Worm (Caenorhabditis elegans) whole organism, L1 larva: ENCODE results near the gene K11H12.9.

Experiments used
- C16A3.4 ChIP-seq: fragments of 150-350 bp; optimal IDR thresholded peaks from 2 replicates; lab custom pipeline; 2014; ENCODE audit warnings: missing biosample characterization, missing genetic modification characterization
- C34B4.2 ChIP-seq: sonication (generic microtip); optimal IDR thresholded peaks from 2 replicates; lab custom pipeline; 2017; ENCODE audit warnings: mild to moderate bottlenecking, missing genetic modification characterization, missing compliant biosample characterization
- F16B12.6 ChIP-seq: fragments of 150-350 bp; optimal IDR thresholded peaks from 2 replicates; lab custom pipeline; 2014; ENCODE audit warnings: missing biosample characterization, missing genetic modification characterization
- Y116A8C.19 ChIP-seq: sonication (generic microtip); optimal IDR thresholded peaks from 2 replicates; lab custom pipeline; 2016; ENCODE audit warnings: missing compliant biosample characterization, missing genetic modification characterization, borderline replicate concordance
- aha-1 ChIP-seq: fragments of 150-350 bp; optimal IDR thresholded peaks from 2 replicates; lab custom pipeline; 2014; ENCODE audit warnings: missing biosample characterization, missing genetic modification characterization
- aly-2 ChIP-seq: fragments of 150-350 bp; optimal IDR thresholded peaks from 2 replicates; lab custom pipeline; 2014; ENCODE audit warnings: missing biosample characterization, missing genetic modification characterization
- blmp-1 ChIP-seq: fragments of 150-350 bp; optimal IDR thresholded peaks from 2 replicates; lab custom pipeline; 2014; ENCODE audit warnings: missing biosample characterization, missing genetic modification characterization
- ceh-82 ChIP-seq, 3 experiments: fragments of 150-350 bp in 1 of 3; sonication (generic microtip) in 2 of 3; optimal IDR thresholded peaks; 2 replicates each; lab custom pipeline; 2014 to 2017; ENCODE audit warnings: missing biosample characterization in 3 of 3, missing genetic modification characterization in 3 of 3
- ceh-90 ChIP-seq: sonication (generic microtip); optimal IDR thresholded peaks from 2 replicates; lab custom pipeline; 2016; ENCODE audit warnings: missing genetic modification characterization, missing compliant biosample characterization
- ces-1 ChIP-seq: fragments of 150-350 bp; optimal IDR thresholded peaks from 2 replicates; lab custom pipeline; 2014; ENCODE audit warnings: missing biosample characterization, missing genetic modification reagents, missing genetic modification characterization
- efl-1 ChIP-seq, 4 experiments: fragments of 150-350 bp; optimal IDR thresholded peaks in 3 of 4; peaks in 1 of 4; 1 replicate in 1 of 4; 2 replicates in 3 of 4; lab custom pipeline; 2014; ENCODE audit warnings: missing biosample characterization in 2 of 4, missing genetic modification characterization in 2 of 4, missing genetic modification reagents in 2 of 4
- efl-3 ChIP-seq: fragments of 200-800 bp; sonication (Bioruptor generic); optimal IDR thresholded peaks from 2 replicates; lab custom pipeline; 2018; ENCODE audit warnings: mild to moderate bottlenecking, missing genetic modification characterization, missing compliant biosample characterization
- elt-3 ChIP-seq, 6 experiments: fragments of 150-350 bp in 1 of 6; sonication (generic microtip); optimal IDR thresholded peaks; 2 replicates each; lab custom pipeline; 2017 to 2018; ENCODE audit warnings: missing biosample characterization in 6 of 6, missing genetic modification characterization in 6 of 6, inconsistent platforms in 1 of 6
- fkh-10 ChIP-seq: sonication (generic microtip); optimal IDR thresholded peaks from 2 replicates; lab custom pipeline; 2017; ENCODE audit warnings: missing biosample characterization, missing genetic modification reagents, missing genetic modification characterization
- fkh-4 ChIP-seq: sonication (generic microtip); optimal IDR thresholded peaks from 2 replicates; lab custom pipeline; 2016; ENCODE audit warnings: missing compliant biosample characterization, missing genetic modification characterization, borderline replicate concordance
- grh-1 ChIP-seq: fragments of 200-800 bp; sonication (Bioruptor generic); IDR thresholded peaks from 2 replicates; pipeline ENCODE4 v1.3.6; 2022; ENCODE audit warnings: missing genetic modification reagents, missing genetic modification characterization, missing compliant biosample characterization
- hlh-17 ChIP-seq: fragments of 200-800 bp; sonication (Bioruptor generic); optimal IDR thresholded peaks from 2 replicates; lab custom pipeline; 2018; ENCODE audit warnings: missing genetic modification characterization, mild to moderate bottlenecking, missing compliant biosample characterization, moderate library complexity, borderline replicate concordance
- hlh-4 ChIP-seq: sonication (generic microtip); optimal IDR thresholded peaks from 2 replicates; lab custom pipeline; 2016; ENCODE audit warnings: mild to moderate bottlenecking, missing genetic modification characterization, missing compliant biosample characterization
- irx-1 ChIP-seq: sonication (generic microtip); optimal IDR thresholded peaks from 2 replicates; lab custom pipeline; 2016; ENCODE audit warnings: missing genetic modification characterization, missing compliant biosample characterization
- isw-1 ChIP-seq: fragments of 200-800 bp; sonication (Bioruptor generic); IDR thresholded peaks from 2 replicates; pipeline ENCODE4 v1.3.6; 2022; ENCODE audit warnings: missing genetic modification characterization, missing compliant biosample characterization
- jun-1 ChIP-seq: fragments of 150-350 bp; optimal IDR thresholded peaks from 2 replicates; lab custom pipeline; 2014; ENCODE audit warnings: missing biosample characterization, missing genetic modification reagents, missing genetic modification characterization
- lin-14 ChIP-seq: fragments of 200-800 bp; sonication (Bioruptor generic); optimal IDR thresholded peaks from 2 replicates; lab custom pipeline; 2018; ENCODE audit warnings: mild to moderate bottlenecking, missing genetic modification characterization, moderate library complexity, missing compliant biosample characterization
- lin-15B ChIP-seq: fragments of 150-350 bp; sonication (generic microtip); optimal IDR thresholded peaks from 3 replicates; lab custom pipeline; 2014; ENCODE audit warnings: missing biosample characterization, missing genetic modification characterization
- lin-39 ChIP-seq: fragments of 150-350 bp; optimal IDR thresholded peaks from 2 replicates; lab custom pipeline; 2014; ENCODE audit warnings: missing biosample characterization, missing genetic modification reagents, missing genetic modification characterization
- lsy-2 ChIP-seq, 2 experiments: fragments of 150-350 bp; optimal IDR thresholded peaks; 2 replicates each; lab custom pipeline; 2014; ENCODE audit warnings: missing biosample characterization in 2 of 2, missing genetic modification characterization in 2 of 2
- mab-9 ChIP-seq: fragments of 200-800 bp; sonication (Bioruptor generic); IDR thresholded peaks from 2 replicates; pipeline ENCODE4 v1.3.6; 2022; ENCODE audit warnings: missing genetic modification reagents, missing genetic modification characterization, missing compliant biosample characterization
- mef-2 ChIP-seq: fragments of 150-350 bp; optimal IDR thresholded peaks from 2 replicates; lab custom pipeline; 2014; ENCODE audit warnings: missing biosample characterization, missing genetic modification characterization
- mep-1 ChIP-seq: fragments of 150-350 bp; optimal IDR thresholded peaks from 2 replicates; lab custom pipeline; 2014; ENCODE audit warnings: missing biosample characterization, missing genetic modification characterization
- nhr-11 ChIP-seq: fragments of 150-350 bp; optimal IDR thresholded peaks from 2 replicates; lab custom pipeline; 2014; ENCODE audit warnings: missing biosample characterization, missing genetic modification characterization
- nhr-12 ChIP-seq: sonication (generic microtip); optimal IDR thresholded peaks from 2 replicates; lab custom pipeline; 2017; ENCODE audit warnings: missing biosample characterization, missing genetic modification characterization
- nhr-19 ChIP-seq: fragments of 200-800 bp; sonication (Bioruptor generic); conservative IDR thresholded peaks from 2 replicates; pipeline ENCODE4 v1.3.6; 2022; ENCODE audit warnings: missing genetic modification characterization, missing compliant biosample characterization
- nhr-28 ChIP-seq: fragments of 150-350 bp; optimal IDR thresholded peaks from 2 replicates; lab custom pipeline; 2014; ENCODE audit warnings: missing biosample characterization, missing genetic modification characterization
- nhr-71 ChIP-seq: sonication (generic microtip); optimal IDR thresholded peaks from 2 replicates; lab custom pipeline; 2016; ENCODE audit warnings: mild to moderate bottlenecking, missing genetic modification characterization, moderate library complexity, missing compliant biosample characterization
- nhr-77 ChIP-seq: fragments of 150-350 bp; optimal IDR thresholded peaks from 2 replicates; lab custom pipeline; 2014; ENCODE audit warnings: missing biosample characterization, missing genetic modification characterization
- nhr-90 ChIP-seq: sonication (generic microtip); optimal IDR thresholded peaks from 2 replicates; lab custom pipeline; 2016; ENCODE audit warnings: mild to moderate bottlenecking, missing genetic modification characterization, missing compliant biosample characterization; ENCODE audit not compliant: poor library complexity
- pax-3 ChIP-seq: fragments of 200-800 bp; sonication (Bioruptor generic); optimal IDR thresholded peaks from 2 replicates; lab custom pipeline; 2018; ENCODE audit warnings: mild to moderate bottlenecking, missing genetic modification characterization, moderate library complexity, missing compliant biosample characterization
- rnt-1 ChIP-seq: sonication (generic microtip); optimal IDR thresholded peaks from 2 replicates; lab custom pipeline; 2016; ENCODE audit warnings: mild to moderate bottlenecking, missing genetic modification characterization, moderate library complexity, missing compliant biosample characterization
- skn-1 ChIP-seq: fragments of 150-350 bp; optimal IDR thresholded peaks from 2 replicates; lab custom pipeline; 2014; ENCODE audit warnings: missing biosample characterization, missing genetic modification characterization
- snpc-4 ChIP-seq: fragments of 150-350 bp; optimal IDR thresholded peaks from 2 replicates; lab custom pipeline; 2014; ENCODE audit warnings: missing biosample characterization, missing genetic modification characterization
- snu-23 ChIP-seq: sonication (generic microtip); optimal IDR thresholded peaks from 2 replicates; lab custom pipeline; 2016; ENCODE audit warnings: missing genetic modification characterization, missing compliant biosample characterization
- sptf-1 ChIP-seq: fragments of 150-350 bp; optimal IDR thresholded peaks from 2 replicates; lab custom pipeline; 2014; ENCODE audit warnings: missing biosample characterization, missing genetic modification characterization
- sup-37 ChIP-seq: fragments of 200-800 bp; sonication (Bioruptor generic); optimal IDR thresholded peaks from 2 replicates; lab custom pipeline; 2018; ENCODE audit warnings: mild to moderate bottlenecking, missing genetic modification characterization, missing compliant biosample characterization
- swsn-7 ChIP-seq: sonication (generic microtip); optimal IDR thresholded peaks from 2 replicates; lab custom pipeline; 2016; ENCODE audit warnings: missing genetic modification characterization, missing compliant biosample characterization
- tbx-2 ChIP-seq: sonication (generic microtip); optimal IDR thresholded peaks from 2 replicates; lab custom pipeline; 2016; ENCODE audit warnings: missing genetic modification characterization, missing compliant biosample characterization
- tlp-1 ChIP-seq: fragments of 150-350 bp; optimal IDR thresholded peaks from 2 replicates; lab custom pipeline; 2014; ENCODE audit warnings: missing biosample characterization, missing genetic modification characterization
- unc-30 ChIP-seq: sonication (generic microtip); optimal IDR thresholded peaks from 2 replicates; lab custom pipeline; 2017; ENCODE audit warnings: missing biosample characterization, missing genetic modification characterization
- vab-15 ChIP-seq: sonication (generic microtip); optimal IDR thresholded peaks from 2 replicates; lab custom pipeline; 2017; ENCODE audit warnings: missing genotype, mild to moderate bottlenecking, missing genetic modification characterization, missing compliant biosample characterization
- zag-1 ChIP-seq: fragments of 150-350 bp; optimal IDR thresholded peaks from 2 replicates; lab custom pipeline; 2014; ENCODE audit warnings: missing biosample characterization, missing genetic modification characterization
- zip-4 ChIP-seq: fragments of 200-800 bp; sonication (Bioruptor generic); optimal IDR thresholded peaks from 2 replicates; lab custom pipeline; 2018; ENCODE audit warnings: mild to moderate bottlenecking, missing genetic modification characterization, moderate library complexity, missing compliant biosample characterization
- ztf-4 ChIP-seq: fragments of 150-350 bp; optimal IDR thresholded peaks from 2 replicates; lab custom pipeline; 2014; ENCODE audit warnings: missing biosample characterization, missing genetic modification characterization

Gene K11H12.9

ce11 chrIV:654526-655440, 5.3 kb downstream of the K11H12.9 start, which contains the start of the genes rpl-15 and K11H12.8:
Gene rpl-15, minus strand, starts transcription at chrIV:654576.
Gene K11H12.8, plus strand, starts transcription at chrIV:655390.
- TF ChIP-seq tlp-1 (tag; lab: Kevin White, UChicago) (no peak), elt-3 (tag; optimal IDR thresholded peaks at IDR 0.05; lab: Kevin White, UChicago) (peak; percentile 99 to 100 (median 100)), ceh-82 (tag; optimal IDR thresholded peaks at IDR 0.05; lab: Kevin White, UChicago) (peak; percentile 100), mep-1 (tag; lab: Kevin White, UChicago) (peak; percentile 100), nhr-71 (tag; lab: Kevin White, UChicago) (peak; percentile 100), fkh-4 (tag; lab: Kevin White, UChicago) (peak; percentile 95), hlh-17 (no peak), nhr-11 (tag; lab: Kevin White, UChicago) (peak; percentile 96), pax-3 (tag; lab: Kevin White, UChicago) (peak; percentile 100), efl-3 (GFP tag; lab: Kevin White, UChicago) (peak; percentile 86), ceh-90 (tag; lab: Kevin White, UChicago) (peak; percentile 80), Y116A8C.19 (tag; lab: Kevin White, UChicago) (peak; percentile 80), aha-1 (tag; lab: Kevin White, UChicago) (peak; percentile 99), mef-2 (tag; lab: Kevin White, UChicago) (peak; percentile 98), nhr-77 (tag; lab: Kevin White, UChicago) (peak; percentile 100), rnt-1 (tag; lab: Kevin White, UChicago) (peak; percentile 100), C16A3.4 (peak; percentile 100), unc-30 (tag; lab: Kevin White, UChicago) (no peak), zip-4 (GFP tag; lab: Kevin White, UChicago) (peak; percentile 97), nhr-12 (tag; lab: Kevin White, UChicago) (peak; percentile 59), hlh-4 (tag; lab: Kevin White, UChicago) (peak; percentile 91), lin-15B (tag; lab: Kevin White, UChicago) (peak; percentile 98), lin-14 (GFP tag; lab: Kevin White, UChicago) (peak; percentile 100), C34B4.2 (tag; lab: Kevin White, UChicago) (peak; percentile 89), vab-15 (tag; lab: Kevin White, UChicago) (peak; percentile 99), snpc-4 (peak; percentile 97), irx-1 (tag; lab: Kevin White, UChicago) (peak; percentile 99), aly-2 (tag; lab: Kevin White, UChicago) (peak; percentile 98), zag-1 (tag; lab: Kevin White, UChicago) (peak; percentile 97), lin-39 (peak; percentile 98), nhr-19 (GFP tag; lab: Robert Waterston, UW) (peak; percentile 100), swsn-7 (tag; lab: Kevin White, UChicago) (peak; percentile 100), sptf-1 (no peak), skn-1 (tag; lab: Kevin White, UChicago) (peak; percentile 97), fkh-10 (GFP tag; lab: Kevin White, UChicago) (peak; percentile 99), jun-1 (tag; lab: Kevin White, UChicago) (peak; percentile 98), grh-1 (GFP tag; lab: Robert Waterston, UW) (peak; percentile 98), F16B12.6 (tag; lab: Kevin White, UChicago) (peak; percentile 78), mab-9 (peak; percentile 99), efl-1 (optimal IDR thresholded peaks at IDR 0.05; lab: Kevin White, UChicago) (peak; percentile 97 to 98), efl-1 (GFP tag; optimal IDR thresholded peaks at IDR 0.05 in 1 of 2; lab: Kevin White, UChicago) (peak; percentile 89 to 99), ces-1 (GFP tag; lab: Kevin White, UChicago) (peak; percentile 82), isw-1 (GFP tag; lab: Robert Waterston, UW) (peak; percentile 99), sup-37 (GFP tag; lab: Kevin White, UChicago) (peak; percentile 99), blmp-1 (tag; lab: Kevin White, UChicago) (peak; percentile 92), snu-23 (GFP tag; lab: Kevin White, UChicago) (peak; percentile 100), lsy-2 (tag; optimal IDR thresholded peaks at IDR 0.05; lab: Kevin White, UChicago) (peak; percentile 100), nhr-28 (tag; lab: Kevin White, UChicago) (peak; percentile 33), ztf-4 (tag; lab: Kevin White, UChicago) (peak; percentile 100), nhr-90 (tag; lab: Kevin White, UChicago) (peak; percentile 100), tbx-2 (tag; lab: Kevin White, UChicago) (peak; percentile 100)
